Worm (Caenorhabditis elegans) whole organism, midembryonic: ENCODE data around the gene vps-33.1.

ENCODE experiments used
- T22C8.4 ChIP-seq: fragments of 200-800 bp; sonication (Bioruptor generic); IDR thresholded peaks from 2 replicates; pipeline ENCODE4 v1.3.6; 2022; ENCODE audit warnings: missing genetic modification characterization, missing compliant biosample characterization
- cog-1 ChIP-seq: sonication (generic microtip); optimal IDR thresholded peaks from 2 replicates; lab custom pipeline; 2016; ENCODE audit warnings: missing genetic modification characterization, missing compliant biosample characterization
- flt-1 ChIP-seq: fragments of 200-800 bp; sonication (Bioruptor generic); IDR thresholded peaks from 2 replicates; pipeline ENCODE4 v1.3.6; 2022; ENCODE audit warnings: missing genetic modification characterization, missing compliant biosample characterization
- klf-2 ChIP-seq: fragments of 200-800 bp; sonication (Bioruptor generic); conservative IDR thresholded peaks from 2 replicates; pipeline ENCODE4 v1.3.6; 2022; ENCODE audit warnings: missing genetic modification reagents, missing genetic modification characterization, missing compliant biosample characterization
- med-1 ChIP-seq: sonication (generic microtip); optimal IDR thresholded peaks from 2 replicates; lab custom pipeline; 2017; ENCODE audit warnings: missing genetic modification characterization, mild to moderate bottlenecking, missing compliant biosample characterization, antibody characterized with exemption, missing genetic modification reagents; ENCODE audit not compliant: insufficient read depth
- ref-1 ChIP-seq: fragments of 200-800 bp; sonication (Bioruptor generic); conservative IDR thresholded peaks from 2 replicates; pipeline ENCODE4 v1.3.6; 2022; ENCODE audit warnings: missing genetic modification reagents, missing genetic modification characterization, missing compliant biosample characterization
- tab-1 ChIP-seq: fragments of 200-800 bp; sonication (Bioruptor generic); IDR thresholded peaks from 2 replicates; pipeline ENCODE4 v1.3.6; 2022; ENCODE audit warnings: missing genetic modification characterization, missing compliant biosample characterization
- ztf-23 ChIP-seq: fragments of 200-800 bp; sonication (Bioruptor generic); IDR thresholded peaks from 2 replicates; pipeline ENCODE4 v1.3.6; 2022; ENCODE audit warnings: missing genetic modification reagents, missing genetic modification characterization, missing compliant biosample characterization
- ztf-29 ChIP-seq: fragments of 200-800 bp; sonication (Bioruptor generic); IDR thresholded peaks from 2 replicates; pipeline ENCODE4 v1.3.6; 2022; ENCODE audit warnings: missing genetic modification reagents, missing genetic modification characterization, missing compliant biosample characterization

The vps-33.1 gene

DNA sequence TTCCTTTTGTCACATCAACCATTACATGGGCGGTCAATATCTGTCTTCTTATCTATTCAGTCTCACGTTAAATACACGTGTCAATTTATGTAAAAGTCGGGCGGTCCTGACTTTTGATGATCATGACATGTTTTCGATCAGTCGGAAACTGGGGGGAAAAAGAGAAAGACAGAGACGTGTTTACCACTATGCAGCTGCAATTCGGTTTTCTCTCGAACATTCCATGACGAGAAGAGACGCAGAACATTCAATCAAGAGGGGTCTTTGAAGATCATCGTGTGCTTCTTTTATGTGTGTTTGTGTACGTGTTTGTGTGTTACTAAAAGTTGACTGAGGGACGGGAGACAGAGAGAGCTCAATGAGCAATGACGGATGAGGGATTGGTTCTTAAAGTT lies 42.4 kb upstream of the vps-33.1 start:
- TF ChIP-seq ztf-23 (no peak), klf-2 (GFP tag; lab: Robert Waterston, UW) (no peak), ref-1 (GFP tag; lab: Robert Waterston, UW) (no peak), T22C8.4 (GFP tag; lab: Robert Waterston, UW) (no peak), med-1 (GFP tag; lab: Kevin White, UChicago) (no peak), cog-1 (tag; lab: Kevin White, UChicago) (no peak), flt-1 (GFP tag; lab: Robert Waterston, UW) (no peak), tab-1 (GFP tag; lab: Robert Waterston, UW) (no peak), ztf-29 (GFP tag; lab: Robert Waterston, UW) (no peak)

DNA sequence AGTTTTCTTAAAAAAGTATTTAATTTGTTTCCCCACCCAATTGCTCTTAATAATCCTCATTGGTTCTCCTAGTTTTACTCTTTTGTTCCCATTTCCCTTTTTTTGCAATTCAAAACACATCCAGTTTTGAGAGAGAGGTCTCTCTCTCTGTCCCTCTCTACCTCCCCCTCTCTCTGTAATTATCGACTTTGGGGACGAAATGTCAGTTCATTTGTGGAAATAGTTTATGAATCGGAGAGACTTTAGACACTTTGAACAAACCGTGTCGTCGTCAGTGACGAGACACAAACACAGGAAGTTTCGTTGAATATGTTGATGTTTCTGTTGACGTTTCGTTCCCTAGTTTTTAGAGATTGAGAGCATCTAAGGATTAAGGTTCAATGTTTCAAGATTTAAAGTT lies 37.6 kb upstream of the vps-33.1 start:
- TF ChIP-seq klf-2 (GFP tag; lab: Robert Waterston, UW): no peak
- no peak for TF ChIP-seq med-1 (GFP tag; lab: Kevin White, UChicago)
- no peak for TF ChIP-seq tab-1 (GFP tag; lab: Robert Waterston, UW)
- no peak for TF ChIP-seq ref-1 (GFP tag; lab: Robert Waterston, UW)

DNA sequence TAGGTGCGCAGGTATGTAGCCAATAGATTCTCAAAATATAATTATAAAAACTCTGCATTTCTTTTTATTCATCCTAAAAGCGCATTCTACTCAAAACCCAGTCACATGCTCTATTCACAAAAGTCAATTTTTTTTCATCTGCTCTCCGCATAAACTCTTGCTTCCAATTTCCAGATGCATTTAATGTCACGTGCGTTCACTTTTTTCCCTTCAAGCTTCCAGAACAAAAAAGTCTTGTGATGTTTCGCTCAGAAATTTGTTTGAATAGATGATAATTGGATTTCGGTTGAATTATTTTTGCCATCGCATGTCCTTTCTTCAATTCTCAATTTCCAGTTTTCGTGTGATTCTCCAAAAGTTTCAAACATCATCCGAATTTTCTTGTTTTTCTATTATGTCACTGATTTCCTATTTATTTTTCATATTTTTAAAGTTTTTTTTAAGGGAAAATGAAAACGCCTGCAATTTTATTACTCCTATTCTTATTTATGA lies 35.8 kb upstream of the vps-33.1 start, which contains the start of gene F22B7.1:
F22B7.1 (plus strand) TSS at position 442 of the 492 bp plus-strand sequence.
- no peak for TF ChIP-seq flt-1 (GFP tag; lab: Robert Waterston, UW)
- TF ChIP-seq T22C8.4 (GFP tag; lab: Robert Waterston, UW): no peak
- no peak for TF ChIP-seq ref-1 (GFP tag; lab: Robert Waterston, UW)
- TF ChIP-seq ztf-29 (GFP tag; lab: Robert Waterston, UW): no peak
- TF ChIP-seq klf-2 (GFP tag; lab: Robert Waterston, UW): no peak

DNA sequence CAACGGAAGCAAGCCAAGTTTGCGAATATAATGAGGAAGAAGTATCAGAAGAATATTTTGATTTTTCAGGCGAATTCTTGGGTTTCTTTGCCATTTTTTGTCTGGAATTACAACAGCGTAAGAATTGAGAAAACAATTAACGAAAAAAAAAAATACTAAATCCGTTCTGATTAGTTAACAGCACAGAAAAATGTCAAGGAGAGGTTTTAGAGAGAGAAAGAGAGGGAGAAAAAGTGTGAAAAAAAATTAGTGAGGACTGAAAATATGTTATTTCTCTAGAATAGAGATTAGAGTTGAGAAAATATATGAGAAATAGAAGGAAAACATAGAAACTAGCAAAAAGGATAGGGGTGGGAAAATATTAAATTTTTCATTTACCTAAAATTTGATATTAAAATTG lies 33.3 kb upstream of the vps-33.1 start, which contains the start of gene dpy-19:
dpy-19 (minus strand) TSS at position 101 of the 400 bp plus-strand sequence.
- no peak for TF ChIP-seq ref-1 (GFP tag; lab: Robert Waterston, UW)
- no peak for TF ChIP-seq T22C8.4 (GFP tag; lab: Robert Waterston, UW)
- TF ChIP-seq ztf-23: no peak
- TF ChIP-seq klf-2 (GFP tag; lab: Robert Waterston, UW): no peak
- no peak for TF ChIP-seq med-1 (GFP tag; lab: Kevin White, UChicago)
- TF ChIP-seq flt-1 (GFP tag; lab: Robert Waterston, UW): no peak
- no peak for TF ChIP-seq ztf-29 (GFP tag; lab: Robert Waterston, UW)
- no peak for TF ChIP-seq tab-1 (GFP tag; lab: Robert Waterston, UW)
- no peak for TF ChIP-seq cog-1 (tag; lab: Kevin White, UChicago)

- TF ChIP-seq ztf-29 (GFP tag; lab: Robert Waterston, UW) (no peak), med-1 (GFP tag; lab: Kevin White, UChicago) (no peak)
Measured at ce11 chrIII:8668717-8669116, 32.0 kb upstream of the vps-33.1 start.

DNA sequence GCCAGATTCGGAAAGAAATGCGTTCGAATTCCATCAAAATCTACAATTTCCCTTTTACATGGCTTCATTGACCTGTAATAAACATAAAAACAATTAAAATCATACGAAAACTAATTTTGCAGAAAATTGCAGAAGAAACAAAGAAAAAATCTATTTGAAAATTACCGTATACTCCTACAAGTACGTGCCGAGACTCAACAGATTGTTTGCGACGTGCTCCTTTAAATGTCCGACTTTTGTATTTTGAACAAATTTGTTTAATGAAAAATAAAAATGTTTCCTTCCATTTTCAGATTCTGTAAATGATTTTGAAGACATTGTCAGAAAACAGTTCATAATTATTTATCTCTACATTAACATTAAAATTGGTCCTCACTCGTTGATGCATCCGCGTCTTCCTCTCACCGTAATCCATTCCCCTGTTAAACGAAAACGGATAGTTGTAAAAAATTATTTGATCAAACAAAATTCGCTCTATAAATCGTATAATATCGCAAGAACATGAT lies 25.7 kb upstream of the vps-33.1 start, which contains the start of gene pgl-2:
pgl-2 (minus strand) TSS at position 456 of the 506 bp plus-strand sequence.
- no peak for TF ChIP-seq med-1 (GFP tag; lab: Kevin White, UChicago)
- TF ChIP-seq ref-1 (GFP tag; lab: Robert Waterston, UW): no peak
- TF ChIP-seq ztf-23: no peak
- TF ChIP-seq klf-2 (GFP tag; lab: Robert Waterston, UW): no peak
- no peak for TF ChIP-seq T22C8.4 (GFP tag; lab: Robert Waterston, UW)
- TF ChIP-seq ztf-29 (GFP tag; lab: Robert Waterston, UW): no peak
- no peak for TF ChIP-seq cog-1 (tag; lab: Kevin White, UChicago)
- no peak for TF ChIP-seq flt-1 (GFP tag; lab: Robert Waterston, UW)
- TF ChIP-seq tab-1 (GFP tag; lab: Robert Waterston, UW): no peak

DNA sequence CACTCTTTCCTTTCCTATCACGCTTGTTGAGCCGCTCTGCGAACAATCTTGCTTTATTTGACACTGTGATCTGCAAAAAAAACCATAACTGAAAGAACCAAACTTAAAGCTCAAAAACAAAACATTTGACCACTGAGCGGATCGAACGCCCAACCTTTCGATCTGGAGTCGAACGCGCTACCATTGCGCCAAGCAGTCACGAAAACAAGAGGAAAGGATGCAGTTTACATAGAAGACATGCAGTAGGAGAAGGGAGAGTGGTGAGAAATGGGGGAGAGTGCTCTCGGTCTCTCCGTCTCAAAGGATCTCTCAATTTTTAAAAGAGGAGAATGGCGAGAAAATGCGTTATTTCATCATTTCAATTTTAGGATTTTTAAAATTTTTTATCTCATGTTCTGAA lies 22.4 kb upstream of the vps-33.1 start:
- TF ChIP-seq tab-1 (GFP tag; lab: Robert Waterston, UW) (peak; percentile 99), klf-2 (GFP tag; lab: Robert Waterston, UW) (peak; percentile 98), cog-1 (tag; lab: Kevin White, UChicago) (peak; percentile 92), T22C8.4 (GFP tag; lab: Robert Waterston, UW) (peak; percentile 96), ztf-29 (GFP tag; lab: Robert Waterston, UW) (peak; percentile 99), ztf-23 (peak; percentile 97), med-1 (GFP tag; lab: Kevin White, UChicago) (peak; percentile 84), ref-1 (GFP tag; lab: Robert Waterston, UW) (peak; percentile 95), flt-1 (GFP tag; lab: Robert Waterston, UW) (peak; percentile 99)

DNA sequence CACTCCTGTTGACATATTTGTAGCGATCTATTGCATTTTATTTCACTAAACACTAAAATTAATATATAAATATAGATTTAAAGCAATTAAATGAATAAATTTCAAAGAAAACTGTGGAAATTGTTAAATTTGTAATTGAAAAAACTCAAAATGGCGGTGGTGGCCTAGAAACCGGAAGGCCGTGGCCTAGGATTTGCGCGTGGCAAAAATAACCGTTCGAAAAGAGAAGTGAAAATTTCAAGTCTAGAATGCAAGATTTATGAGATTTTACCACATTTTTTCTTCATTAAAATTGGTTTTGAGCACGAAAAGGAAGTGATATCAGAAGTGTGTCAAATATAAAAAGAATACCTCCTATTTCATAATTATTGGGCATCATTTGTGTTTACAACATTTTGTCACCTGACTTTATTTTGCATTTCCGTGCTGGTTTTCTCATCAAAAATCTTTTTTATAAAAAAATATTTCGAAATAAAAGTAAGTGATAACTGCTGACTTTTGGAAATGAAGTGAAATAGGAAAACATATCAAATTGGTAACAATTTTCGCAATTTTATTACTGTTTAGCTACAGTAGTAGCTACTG lies 17.0 kb upstream of the vps-33.1 start, which contains the start of gene fli-1:
fli-1 (minus strand) TSS at position 58 of the 585 bp plus-strand sequence.
- TF ChIP-seq cog-1 (tag; lab: Kevin White, UChicago) (no peak), T22C8.4 (GFP tag; lab: Robert Waterston, UW) (no peak), ztf-23 (no peak), tab-1 (GFP tag; lab: Robert Waterston, UW) (no peak), med-1 (GFP tag; lab: Kevin White, UChicago) (no peak), klf-2 (GFP tag; lab: Robert Waterston, UW) (no peak), ztf-29 (GFP tag; lab: Robert Waterston, UW) (no peak), ref-1 (GFP tag; lab: Robert Waterston, UW) (no peak), flt-1 (GFP tag; lab: Robert Waterston, UW) (no peak)

ce11 chrIII:8684421-8684820 lies 16.3 kb upstream of the vps-33.1 start, which contains the start of gene anmt-1:
Gene anmt-1, plus strand, starts transcription at chrIII:8684808.
- TF ChIP-seq ztf-23 (no peak), tab-1 (GFP tag; lab: Robert Waterston, UW) (no peak), ref-1 (GFP tag; lab: Robert Waterston, UW) (no peak), ztf-29 (GFP tag; lab: Robert Waterston, UW) (no peak), T22C8.4 (GFP tag; lab: Robert Waterston, UW) (no peak), cog-1 (tag; lab: Kevin White, UChicago) (no peak), med-1 (GFP tag; lab: Kevin White, UChicago) (no peak)
